Worm (Caenorhabditis elegans): ENCODE results near the gene B0507.1.

B0507.1 gene

DNA sequence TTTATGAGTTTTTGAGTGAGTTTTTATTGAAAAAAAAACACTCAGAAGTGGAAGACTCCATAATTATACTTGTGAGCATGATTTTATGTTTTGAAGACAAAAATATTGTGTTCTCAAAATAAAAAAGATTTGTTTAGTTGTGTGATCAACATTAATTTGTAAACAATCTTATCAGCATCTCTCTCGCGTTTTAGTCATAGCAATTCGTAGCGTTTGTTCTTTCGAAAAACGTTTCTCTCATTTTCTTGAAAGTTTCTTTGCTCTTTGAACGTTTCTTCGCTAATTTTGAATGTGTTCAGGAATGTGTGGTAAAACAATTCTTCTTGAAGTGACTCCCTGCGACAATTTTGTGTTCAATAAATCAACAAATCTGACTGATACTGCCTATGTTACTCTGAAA, 37.2 kb upstream of the B0507.1 start, which contains the start of gene ZC196.2:
ZC196.2 (plus strand) TSS at position 301 of the 400 bp plus-strand sequence.
- TF ChIP-seq pha-4 (tag; optimal IDR thresholded peaks at IDR 0.05): peak; percentile 9
- TF ChIP-seq ceh-16 (tag; optimal IDR thresholded peaks at IDR 0.05): no peak

DNA sequence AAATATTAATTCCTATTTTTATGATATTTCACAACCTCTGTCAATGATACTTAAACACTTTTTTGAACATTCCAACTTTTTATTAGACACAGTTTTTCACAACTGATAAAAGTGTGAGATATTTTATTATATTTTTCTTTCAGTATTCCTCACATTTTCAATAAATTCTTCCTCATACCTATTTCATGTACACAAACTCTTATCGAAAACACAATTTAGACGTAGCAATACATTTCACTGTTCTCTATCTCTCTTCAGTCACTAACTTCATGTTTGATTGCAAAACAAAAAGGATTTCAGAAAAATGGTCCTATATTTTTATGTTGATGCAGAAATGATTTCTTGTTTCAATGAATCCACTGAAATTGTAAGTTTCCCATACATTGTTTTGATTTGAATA, 30.5 kb upstream of the B0507.1 start, which contains the start of gene B0507.6:
B0507.6 (plus strand) TSS at position 301 of the 400 bp plus-strand sequence.
- TF ChIP-seq nhr-23 (tag; optimal IDR thresholded peaks at IDR 0.05) (no peak), eor-1 (tag; optimal IDR thresholded peaks at IDR 0.05) (no peak), mdl-1 (tag; optimal IDR thresholded peaks at IDR 0.05) (no peak), ceh-16 (tag; optimal IDR thresholded peaks at IDR 0.05) (no peak), lin-39 (tag; optimal IDR thresholded peaks at IDR 0.05) (no peak), ceh-28 (tag; optimal IDR thresholded peaks at IDR 0.05) (no peak), zag-1 (tag; optimal IDR thresholded peaks at IDR 0.05) (no peak), lin-15B (tag; optimal IDR thresholded peaks at IDR 0.05) (no peak)

DNA sequence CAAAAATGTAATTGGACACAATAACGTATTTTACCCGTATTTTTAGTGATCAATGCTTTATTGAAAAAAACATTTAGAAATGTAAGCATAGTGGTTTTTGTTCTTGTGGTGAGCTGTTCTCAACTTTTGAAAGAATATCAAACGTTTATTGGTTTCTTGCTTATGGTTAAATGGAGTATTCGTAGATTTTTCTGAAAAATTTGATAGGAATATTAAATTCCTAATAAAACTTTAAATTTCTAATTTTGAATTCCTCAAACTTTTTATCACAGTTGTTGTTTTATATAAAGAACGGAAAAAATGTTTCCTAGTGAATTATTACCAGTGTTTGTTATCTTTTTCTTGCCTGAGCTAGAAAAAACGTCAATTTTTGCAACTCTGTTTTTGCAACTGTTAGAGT, 23.0 kb upstream of the B0507.1 start, which contains the start of gene B0507.5:
B0507.5 (plus strand) TSS at position 301 of the 400 bp plus-strand sequence.
- TF ChIP-seq R02D3.7 (tag; optimal IDR thresholded peaks at IDR 0.05) (no peak), nhr-11 (tag; optimal IDR thresholded peaks at IDR 0.05) (no peak), egl-5 (tag; optimal IDR thresholded peaks at IDR 0.05) (no peak), lin-15B (tag; optimal IDR thresholded peaks at IDR 0.05) (no peak), ztf-11 (tag; optimal IDR thresholded peaks at IDR 0.05) (no peak), mdl-1 (tag; optimal IDR thresholded peaks at IDR 0.05) (no peak), zag-1 (tag; optimal IDR thresholded peaks at IDR 0.05) (no peak), nhr-76 (tag; optimal IDR thresholded peaks at IDR 0.05) (no peak), daf-12 (tag; optimal IDR thresholded peaks at IDR 0.05) (no peak)

DNA sequence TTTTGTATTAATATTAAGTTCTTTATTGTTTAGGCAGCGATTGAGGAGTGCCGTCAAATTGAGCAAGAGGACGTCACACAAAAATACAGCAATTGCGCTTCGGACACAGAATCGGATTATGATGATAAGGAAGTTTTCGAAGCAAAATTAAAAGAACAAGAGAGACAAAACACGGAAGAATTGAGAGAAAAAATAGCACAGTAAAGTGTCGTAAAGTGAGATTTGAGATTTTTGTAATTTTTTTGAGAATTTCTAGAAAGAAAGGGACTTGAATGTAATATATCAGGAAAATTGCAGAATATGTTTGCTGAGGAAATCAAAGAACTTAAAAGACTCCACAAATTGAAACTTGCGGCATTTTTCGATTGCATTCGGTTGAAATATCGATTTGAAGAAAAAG, 21.7 kb upstream of the B0507.1 start, which contains the start of gene B0507.4:
B0507.4 (plus strand) TSS at position 301 of the 400 bp plus-strand sequence.
- TF ChIP-seq nhr-67 (tag; optimal IDR thresholded peaks at IDR 0.05): no peak
- TF ChIP-seq aly-2 (tag; optimal IDR thresholded peaks at IDR 0.05): no peak
- no peak for TF ChIP-seq ama-1 (optimal IDR thresholded peaks at IDR 0.05)
- no peak for TF ChIP-seq tbx-2 (tag; optimal IDR thresholded peaks at IDR 0.05)
- no peak for TF ChIP-seq egl-5 (tag; optimal IDR thresholded peaks at IDR 0.05)
- no peak for TF ChIP-seq ztf-11 (tag; optimal IDR thresholded peaks at IDR 0.05)
- no peak for TF ChIP-seq ZK546.5 (tag; optimal IDR thresholded peaks at IDR 0.05)
- TF ChIP-seq nhr-12 (tag; optimal IDR thresholded peaks at IDR 0.05): no peak
- TF ChIP-seq nhr-76 (tag; optimal IDR thresholded peaks at IDR 0.05): no peak
- TF ChIP-seq nhr-23 (tag; optimal IDR thresholded peaks at IDR 0.05): no peak
- no peak for TF ChIP-seq nhr-77 (tag; optimal IDR thresholded peaks at IDR 0.05)
- TF ChIP-seq sea-2 (GFP tag; optimal IDR thresholded peaks at IDR 0.05): no peak
- TF ChIP-seq unc-39 (tag; optimal IDR thresholded peaks at IDR 0.05): no peak

DNA sequence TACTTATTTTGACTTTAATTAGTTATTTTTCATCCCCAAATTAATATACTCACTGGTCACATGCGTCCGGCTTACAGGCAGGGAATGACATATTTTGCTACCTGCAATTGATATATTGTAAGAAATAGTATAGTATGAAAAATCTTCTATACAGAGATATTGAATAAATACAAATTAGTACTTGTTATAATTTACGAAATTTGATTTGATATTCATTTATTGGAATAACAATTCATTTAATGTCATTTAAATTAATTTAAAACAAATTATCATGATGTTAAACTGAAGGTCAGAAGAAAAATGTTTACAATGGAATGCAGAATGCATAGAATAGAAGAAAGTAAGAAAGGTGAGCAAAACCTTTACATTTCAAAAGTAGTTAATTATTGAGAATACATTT, 17.8 kb upstream of the B0507.1 start, which contains the start of gene B0507.7:
B0507.7 (minus strand) TSS at position 101 of the 400 bp plus-strand sequence.
- TF ChIP-seq ceh-9 (tag; optimal IDR thresholded peaks at IDR 0.05) (no peak), nfya-1 (tag; optimal IDR thresholded peaks at IDR 0.05; ENCODE audit: insufficient read depth) (no peak), nhr-28 (tag; optimal IDR thresholded peaks at IDR 0.05) (no peak), lsy-12 (tag; optimal IDR thresholded peaks at IDR 0.05) (no peak), jun-1 (tag; optimal IDR thresholded peaks at IDR 0.05) (no peak), fos-1 (tag; optimal IDR thresholded peaks at IDR 0.05) (no peak), egl-5 (tag; optimal IDR thresholded peaks at IDR 0.05) (no peak), mml-1 (tag; optimal IDR thresholded peaks at IDR 0.05) (no peak), nhr-43 (tag; optimal IDR thresholded peaks at IDR 0.05; ENCODE audit: poor library complexity, severe bottlenecking) (no peak), elt-1 (tag; optimal IDR thresholded peaks at IDR 0.05) (no peak), nhr-67 (tag; optimal IDR thresholded peaks at IDR 0.05) (no peak), lin-39 (tag; optimal IDR thresholded peaks at IDR 0.05) (no peak), hmg-11 (tag; optimal IDR thresholded peaks at IDR 0.05) (no peak), egl-27 (tag; optimal IDR thresholded peaks at IDR 0.05) (no peak), nhr-77 (tag; optimal IDR thresholded peaks at IDR 0.05) (no peak), skn-1 (tag; optimal IDR thresholded peaks at IDR 0.05) (no peak)

All from whole organism, L3 larva.